Worm (Caenorhabditis elegans): ENCODE results near the gene F25B3.2.

DNA sequence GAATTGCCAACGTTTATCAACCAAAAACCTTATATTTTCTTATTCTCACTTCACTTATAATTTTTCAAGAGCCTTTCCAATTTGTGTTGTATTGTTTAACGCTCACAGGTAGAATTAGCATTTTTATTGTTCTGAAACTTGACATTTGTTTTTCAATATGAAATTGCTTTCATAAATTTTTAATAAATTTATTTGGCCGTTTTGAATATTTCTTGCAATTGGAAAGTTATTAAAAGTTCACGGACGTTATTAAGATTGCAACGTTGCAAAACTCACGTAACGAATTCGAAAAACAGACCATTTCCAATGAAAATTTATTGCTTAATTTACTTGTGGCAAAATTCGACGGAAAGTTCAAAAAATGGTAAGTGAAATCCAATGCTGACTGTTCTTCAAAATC is 13.2 kb downstream of the F25B3.2 start, which contains the start of gene K09G1.2:
- TF ChIP-seq M03D4.4 (tag; optimal IDR thresholded peaks at IDR 0.05) (no peak), elt-1 (tag; optimal IDR thresholded peaks at IDR 0.05; ENCODE audit: borderline replicate concordance, insufficient read depth) (no peak), ztf-11 (tag; optimal IDR thresholded peaks at IDR 0.05) (no peak), snpc-4 (tag; optimal IDR thresholded peaks at IDR 0.05) (no peak), tbx-8 (GFP tag; optimal IDR thresholded peaks at IDR 0.05) (no peak), unc-62 (GFP tag; optimal IDR thresholded peaks at IDR 0.05) (no peak), sem-2 (GFP tag; optimal IDR thresholded peaks at IDR 0.05) (no peak), pha-4 (tag; optimal IDR thresholded peaks at IDR 0.05) (no peak)

Data from whole organism, mixed stage, embryonic.